1 fruit fly cellular context compared by ENCODE assay signal in genomic region chr3L:16026065-16026789, dm6.
TF ChIP-seq lines count a peak whose summit lies in the region.

No protein-coding gene starts in this region.

TF ChIP-seq in whole organism, embryonic, 481 proteins besides CTCF, POLR2A, EP300 and RAD21 (continued from another document):
- TF ChIP-seq CG9817 (tag; optimal IDR thresholded peaks at IDR 0.05; lab: Kevin White, UChicago) (no peak), wor (GFP tag; IDR thresholded peaks at IDR 0.05; lab: Robert Waterston, UW) (no peak), HLH4C (GFP tag; IDR thresholded peaks at IDR 0.05; lab: Robert Waterston, UW; ENCODE audit: partially characterized antibody) (no peak), CG6854 (GFP tag; optimal IDR thresholded peaks at IDR 0.05; lab: Kevin White, UChicago) (peak; percentile 72), jing (GFP tag; optimal IDR thresholded peaks at IDR 0.05; lab: Kevin White, UChicago) (no peak), CG17802 (tag; optimal IDR thresholded peaks at IDR 0.05; lab: Kevin White, UChicago) (no peak), Gug (GFP tag; IDR thresholded peaks at IDR 0.05; lab: Robert Waterston, UW) (no peak; the same call in 3 of the 4 replicates), CG16863 (GFP tag; optimal IDR thresholded peaks at IDR 0.05; lab: Kevin White, UChicago) (peak; percentile 68), CG6254 (GFP tag; optimal IDR thresholded peaks at IDR 0.05; lab: Kevin White, UChicago) (peak; percentile 79), Lim3 (GFP tag; IDR thresholded peaks at IDR 0.05; lab: Robert Waterston, UW) (no peak), Mad (GFP tag; optimal IDR thresholded peaks at IDR 0.05; lab: Kevin White, UChicago) (peak; percentile 0), HmgD (GFP tag; optimal IDR thresholded peaks at IDR 0.05; lab: Kevin White, UChicago) (peak; percentile 38), Awh (GFP tag; IDR thresholded peaks at IDR 0.05; lab: Robert Waterston, UW) (peak; percentile 72; the same call in 1 of the 2 replicates), CG12299 (tag; optimal IDR thresholded peaks at IDR 0.05; lab: Kevin White, UChicago) (peak; percentile 63), Bgb (GFP tag; IDR thresholded peaks at IDR 0.05; lab: Robert Waterston, UW; ENCODE audit: partially characterized antibody) (no peak), ranshi (GFP tag; IDR thresholded peaks at IDR 0.05; lab: Robert Waterston, UW) (peak; percentile 35; the same call in 1 of the 2 replicates)
TF ChIP-seq in whole organism, embryonic: peak in this region for 312.
